Worm (Caenorhabditis elegans) whole organism, L1 larva: Measurements from ENCODE around the gene F48G7.5.

Experiments
- ama-1 ChIP-seq: fragments of 150-350 bp; optimal IDR thresholded peaks from 2 replicates; lab custom pipeline; 2014
- egl-27 ChIP-seq, 2 experiments: fragments of 150-350 bp in 1 of 2; sonication (generic microtip); optimal IDR thresholded peaks; 3 replicates each; lab custom pipeline; 2017 to 2018; ENCODE audit warnings: missing biosample characterization in 2 of 2, missing genetic modification characterization in 2 of 2, missing genetic modification reagents in 2 of 2
- hpl-2 ChIP-seq: fragments of 150-350 bp; optimal IDR thresholded peaks from 2 replicates; lab custom pipeline; 2014; ENCODE audit warnings: missing biosample characterization, missing genetic modification reagents, missing genetic modification characterization

DNA sequence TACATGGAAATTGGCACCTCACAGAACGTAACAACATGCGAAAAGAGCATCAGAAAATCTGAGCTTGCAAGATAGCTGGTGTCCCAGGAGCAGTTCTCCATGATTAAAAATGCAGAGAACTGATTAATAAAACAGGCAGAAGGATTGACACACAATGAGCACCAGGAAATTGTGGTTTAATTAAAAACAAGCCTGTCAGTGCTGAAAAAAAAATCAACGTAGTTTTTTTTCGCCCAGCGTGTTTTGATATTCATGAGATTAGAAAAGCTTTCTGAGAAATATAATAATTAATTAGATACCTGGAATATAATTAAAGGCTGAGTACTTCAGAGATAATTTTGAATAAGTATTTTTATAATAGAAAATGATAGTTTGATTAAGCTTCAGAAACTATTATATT, 34.9 kb upstream of the F48G7.5 start, which contains the start of gene srh-246:
- TF ChIP-seq ama-1 (lab: Kevin White, UChicago) (no peak), egl-27 (tag; optimal IDR thresholded peaks at IDR 0.05; lab: Kevin White, UChicago) (no peak), hpl-2 (no peak)
